Fruit fly (Drosophila melanogaster): ENCODE data around the gene Nubp2.

DNA sequence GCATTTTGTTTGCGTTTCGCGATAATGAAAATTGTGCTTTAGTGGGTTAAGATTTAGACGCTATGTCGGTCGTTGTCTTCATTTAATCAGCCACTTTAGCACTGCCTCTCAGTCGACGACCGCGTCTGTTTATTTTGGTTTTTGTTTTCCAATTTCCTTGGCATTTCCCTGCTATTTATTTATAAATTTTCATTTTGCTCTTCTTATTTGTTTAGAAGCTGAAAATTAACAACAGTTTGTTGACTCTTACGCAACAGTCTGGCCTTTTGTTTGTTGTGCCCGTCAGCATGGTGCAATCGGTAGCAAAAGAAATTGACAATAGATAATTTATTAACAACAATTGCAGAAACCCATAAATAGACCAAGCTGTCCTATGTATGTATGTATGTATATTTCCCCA lies 18.8 kb upstream of the Nubp2 start:
- TF ChIP-seq tgo (GFP tag; IDR thresholded peaks at IDR 0.05) (no peak), CG18476 (GFP tag; optimal IDR thresholded peaks at IDR 0.05) (no peak), chif (GFP tag; optimal IDR thresholded peaks at IDR 0.05) (no peak), CG42726 (GFP tag; IDR thresholded peaks at IDR 0.05; ENCODE audit: partially characterized antibody) (no peak)

Measured in whole organism, embryonic.